Worm (Caenorhabditis elegans) whole organism, L1 larva: ENCODE results near the gene arrd-25.

Source experiments
- C16A3.4 ChIP-seq: fragments of 150-350 bp; optimal IDR thresholded peaks from 2 replicates; lab custom pipeline; 2014; ENCODE audit warnings: missing biosample characterization, missing genetic modification characterization
- ama-1 ChIP-seq: fragments of 150-350 bp; optimal IDR thresholded peaks from 2 replicates; lab custom pipeline; 2014
- hpl-2 ChIP-seq: fragments of 150-350 bp; optimal IDR thresholded peaks from 2 replicates; lab custom pipeline; 2014; ENCODE audit warnings: missing biosample characterization, missing genetic modification reagents, missing genetic modification characterization
- irx-1 ChIP-seq: sonication (generic microtip); optimal IDR thresholded peaks from 2 replicates; lab custom pipeline; 2016; ENCODE audit warnings: missing genetic modification characterization, missing compliant biosample characterization
- isw-1 ChIP-seq: fragments of 200-800 bp; sonication (Bioruptor generic); IDR thresholded peaks from 2 replicates; pipeline ENCODE4 v1.3.6; 2022; ENCODE audit warnings: missing genetic modification characterization, missing compliant biosample characterization
- lin-35 ChIP-seq, 2 experiments: fragments of 150-350 bp; optimal IDR thresholded peaks; 2 replicates each; lab custom pipeline; 2014; ENCODE audit warnings: missing biosample characterization in 2 of 2, missing genetic modification characterization in 2 of 2, missing genetic modification reagents in 2 of 2
- snu-23 ChIP-seq: sonication (generic microtip); optimal IDR thresholded peaks from 2 replicates; lab custom pipeline; 2016; ENCODE audit warnings: missing genetic modification characterization, missing compliant biosample characterization
- vab-15 ChIP-seq: sonication (generic microtip); optimal IDR thresholded peaks from 2 replicates; lab custom pipeline; 2017; ENCODE audit warnings: missing genotype, mild to moderate bottlenecking, missing genetic modification characterization, missing compliant biosample characterization

Gene arrd-25

ce11 chrX:14085208-14085607 lies 51.6 kb downstream of the arrd-25 start, which contains the start of gene F16B12.1:
Gene F16B12.1 (plus strand): TSS chrX:14085508.
- TF ChIP-seq ama-1 (lab: Kevin White, UChicago) (no peak), lin-35 (GFP tag; optimal IDR thresholded peaks at IDR 0.05; lab: Kevin White, UChicago) (no peak), isw-1 (GFP tag; lab: Robert Waterston, UW) (no peak), C16A3.4 (tag; lab: Kevin White, UChicago) (no peak), hpl-2 (no peak), snu-23 (GFP tag; lab: Kevin White, UChicago) (no peak), irx-1 (tag; lab: Kevin White, UChicago) (no peak), vab-15 (tag; lab: Kevin White, UChicago) (no peak)
